Fruit fly (Drosophila melanogaster) whole organism, adult: ENCODE data around the gene Nepl8.

Experiments used
- CG11617 ChIP-seq: fragments of 200-800 bp; sonication (Bioruptor generic); optimal IDR thresholded peaks from 2 replicates; lab custom pipeline; 2017; ENCODE audit warnings: mild to moderate bottlenecking, missing biosample characterization, missing genetic modification reagents, missing genetic modification characterization
- CG14711 ChIP-seq: fragments of 200-800 bp; sonication (Bioruptor generic); optimal IDR thresholded peaks from 2 replicates; lab custom pipeline; 2018; ENCODE audit warnings: missing biosample characterization, mild to moderate bottlenecking, missing genetic modification characterization, moderate library complexity
- CG33017 ChIP-seq: fragments of 200-800 bp; sonication (Bioruptor generic); optimal IDR thresholded peaks from 2 replicates; lab custom pipeline; 2018; ENCODE audit warnings: missing biosample characterization, mild to moderate bottlenecking, missing genetic modification characterization, moderate library complexity
- CG5204 ChIP-seq: fragments of 200-800 bp; sonication (Bioruptor generic); optimal IDR thresholded peaks from 2 replicates; lab custom pipeline; 2016; ENCODE audit warnings: missing biosample characterization, missing genetic modification characterization
- Mnt ChIP-seq: fragments of 200-800 bp; sonication (Bioruptor generic); optimal IDR thresholded peaks from 2 replicates; lab custom pipeline; 2016; ENCODE audit warnings: missing biosample characterization, mild to moderate bottlenecking, missing genetic modification characterization
- bab1 ChIP-seq: fragments of 200-800 bp; sonication (Bioruptor generic); optimal IDR thresholded peaks from 3 replicates; lab custom pipeline; 2019; ENCODE audit warnings: missing biosample characterization, mild to moderate bottlenecking, missing genetic modification characterization, moderate library complexity
- cic ChIP-seq: fragments of 200-800 bp; sonication (Bioruptor generic); optimal IDR thresholded peaks from 2 replicates; lab custom pipeline; 2017; ENCODE audit warnings: missing biosample characterization, mild to moderate bottlenecking, missing genetic modification characterization, moderate library complexity
- kay ChIP-seq: fragments of 200-800 bp; sonication (Bioruptor generic); peaks from one replicate; lab custom pipeline; 2016; ENCODE audit warnings: missing biosample characterization, missing genetic modification characterization, borderline replicate concordance
- ovo ChIP-seq: fragments of 200-800 bp; sonication (Bioruptor generic); optimal IDR thresholded peaks from 2 replicates; lab custom pipeline; 2016; ENCODE audit warnings: missing biosample characterization, missing genetic modification characterization
- pad ChIP-seq: fragments of 200-800 bp; sonication (Bioruptor generic); optimal IDR thresholded peaks from 3 replicates; lab custom pipeline; 2017; ENCODE audit warnings: missing biosample characterization, missing genetic modification characterization, mild to moderate bottlenecking, moderate library complexity, missing genetic modification reagents
- tj ChIP-seq: fragments of 200-800 bp; sonication (Bioruptor generic); optimal IDR thresholded peaks from 3 replicates; lab custom pipeline; 2017; ENCODE audit warnings: missing biosample characterization, mild to moderate bottlenecking, missing genetic modification characterization, moderate library complexity
- toe ChIP-seq: fragments of 200-800 bp; sonication (Bioruptor generic); optimal IDR thresholded peaks from 2 replicates; lab custom pipeline; 2016; ENCODE audit warnings: missing biosample characterization, missing genetic modification characterization

dm6 chr2L:16511277-16511678 lies 23.3 kb downstream of the Nepl8 start:
- no peak for TF ChIP-seq toe
- peak; percentile 76 for TF ChIP-seq kay
- TF ChIP-seq cic (GFP tag; lab: Kevin White, UChicago): peak; percentile 69
- no peak for TF ChIP-seq CG14711 (tag; lab: Kevin White, UChicago)
- no peak for TF ChIP-seq CG11617
- TF ChIP-seq bab1: no peak
- no peak for TF ChIP-seq Mnt (GFP tag; lab: Kevin White, UChicago)
- no peak for TF ChIP-seq pad (GFP tag; lab: Kevin White, UChicago)
- TF ChIP-seq tj (GFP tag; lab: Kevin White, UChicago): no peak
- TF ChIP-seq CG5204: no peak
- TF ChIP-seq ovo (GFP tag; lab: Kevin White, UChicago): no peak
- no peak for TF ChIP-seq CG33017 (tag; lab: Kevin White, UChicago)
